Fruit fly (Drosophila melanogaster) whole organism, embryonic: ENCODE measurements around the gene yellow-b.

ENCODE experiments used
- Bgb ChIP-seq: fragments of 200-800 bp; sonication (Bioruptor generic); IDR thresholded peaks from 2 replicates; pipeline ENCODE4 v1.3.6; 2022; ENCODE audit warnings: missing biosample characterization, missing genetic modification characterization; ENCODE audit not compliant: partially characterized antibody
- Bteb2 ChIP-seq: fragments of 200-800 bp; sonication (Bioruptor generic); optimal IDR thresholded peaks from 2 replicates; lab custom pipeline; 2016; ENCODE audit warnings: missing biosample characterization, missing genetic modification characterization
- CG10366 ChIP-seq: fragments of 200-800 bp; sonication (Bioruptor generic); IDR thresholded peaks from 2 replicates; pipeline ENCODE4 v1.3.6; 2022; ENCODE audit warnings: missing biosample characterization, missing genetic modification characterization
- CG12391 ChIP-seq: fragments of 200-800 bp; sonication (Bioruptor generic); optimal IDR thresholded peaks from 3 replicates; lab custom pipeline; 2018; ENCODE audit warnings: missing biosample characterization, mild to moderate bottlenecking, missing genetic modification characterization, moderate library complexity
- CG13424 ChIP-seq: fragments of 200-800 bp; sonication (Bioruptor generic); optimal IDR thresholded peaks from 2 replicates; lab custom pipeline; 2019; ENCODE audit warnings: missing biosample characterization, mild to moderate bottlenecking, missing genetic modification characterization, moderate library complexity
- CG13624 ChIP-seq: fragments of 200-800 bp; sonication (Bioruptor generic); optimal IDR thresholded peaks from 2 replicates; lab custom pipeline; 2016; ENCODE audit warnings: missing biosample characterization, missing genetic modification characterization
- CG14710 ChIP-seq: fragments of 200-800 bp; sonication (Bioruptor generic); optimal IDR thresholded peaks from 3 replicates; lab custom pipeline; 2019; ENCODE audit warnings: missing biosample characterization, mild to moderate bottlenecking, missing genetic modification characterization, moderate library complexity
- CG15601 ChIP-seq: fragments of 200-800 bp; sonication (Bioruptor generic); optimal IDR thresholded peaks from 3 replicates; lab custom pipeline; 2019; ENCODE audit warnings: missing biosample characterization, mild to moderate bottlenecking, missing genetic modification characterization, moderate library complexity
- CG18262 ChIP-seq: fragments of 200-800 bp; optimal IDR thresholded peaks from 3 replicates; lab custom pipeline; 2019; ENCODE audit warnings: missing biosample characterization, mild to moderate bottlenecking, missing genetic modification characterization, moderate library complexity
- CG3281 ChIP-seq: fragments of 200-800 bp; sonication (Bioruptor generic); optimal IDR thresholded peaks from 3 replicates; lab custom pipeline; 2017; ENCODE audit warnings: missing biosample characterization, mild to moderate bottlenecking, missing genetic modification characterization
- CG34224 ChIP-seq: fragments of 200-800 bp; sonication (Bioruptor generic); IDR thresholded peaks from 3 replicates; pipeline ENCODE4 v1.3.6; 2022; ENCODE audit warnings: missing biosample characterization, missing genetic modification characterization; ENCODE audit not compliant: partially characterized antibody
- CG34422 ChIP-seq: fragments of 200-800 bp; sonication (Bioruptor generic); IDR thresholded peaks from 3 replicates; pipeline ENCODE4 v1.3.6; 2022; ENCODE audit warnings: missing biosample characterization, missing genetic modification characterization
- CG3726 ChIP-seq: fragments of 200-800 bp; sonication (Bioruptor generic); IDR thresholded peaks from 3 replicates; pipeline ENCODE4, ENCODE4 v1.3.6; 2022; ENCODE audit warnings: missing biosample characterization, missing genetic modification characterization
- CG4617 ChIP-seq: fragments of 200-800 bp; sonication (Bioruptor generic); optimal IDR thresholded peaks from 3 replicates; lab custom pipeline; 2016; ENCODE audit warnings: missing biosample characterization, missing genetic modification characterization, borderline replicate concordance
- CG7839 ChIP-seq: fragments of 200-800 bp; sonication (Bioruptor generic); optimal IDR thresholded peaks from 3 replicates; lab custom pipeline; 2018; ENCODE audit warnings: missing biosample characterization, mild to moderate bottlenecking, missing genetic modification characterization, moderate library complexity
- CG8089 ChIP-seq: fragments of 200-800 bp; sonication (Bioruptor generic); optimal IDR thresholded peaks from 3 replicates; lab custom pipeline; 2016; ENCODE audit warnings: missing biosample characterization, missing genetic modification characterization
- CG8388 ChIP-seq: fragments of 200-800 bp; sonication (Bioruptor generic); optimal IDR thresholded peaks from 2 replicates; lab custom pipeline; 2019; ENCODE audit warnings: missing biosample characterization, mild to moderate bottlenecking, missing genetic modification characterization, moderate library complexity
- CG9215 ChIP-seq: fragments of 200-800 bp; sonication (Bioruptor generic); IDR thresholded peaks from 2 replicates; pipeline ENCODE4 v1.3.6; 2022; ENCODE audit warnings: missing biosample characterization, missing genetic modification characterization
- CG9609 ChIP-seq: fragments of 200-800 bp; sonication (Bioruptor generic); optimal IDR thresholded peaks from 3 replicates; lab custom pipeline; 2016; ENCODE audit warnings: missing biosample characterization, missing genetic modification characterization
- CHES-1-like ChIP-seq: fragments of 200-800 bp; sonication (Bioruptor generic); optimal IDR thresholded peaks from 2 replicates; lab custom pipeline; 2016; ENCODE audit warnings: missing biosample characterization, missing genetic modification characterization
- D19A ChIP-seq: fragments of 200-800 bp; optimal IDR thresholded peaks from 3 replicates; lab custom pipeline; 2019; ENCODE audit warnings: missing biosample characterization, mild to moderate bottlenecking, missing genetic modification characterization, moderate library complexity
- Drgx ChIP-seq: fragments of 200-800 bp; sonication (Bioruptor generic); IDR thresholded peaks from 2 replicates; pipeline ENCODE4 v1.3.6; 2022; ENCODE audit warnings: missing biosample characterization, missing genetic modification characterization
- Hey ChIP-seq: fragments of 200-800 bp; sonication (Bioruptor generic); optimal IDR thresholded peaks from 3 replicates; lab custom pipeline; 2018; ENCODE audit warnings: missing biosample characterization, mild to moderate bottlenecking, missing genetic modification characterization
- HmgZ ChIP-seq: fragments of 200-800 bp; sonication (Bioruptor generic); optimal IDR thresholded peaks from 2 replicates; lab custom pipeline; 2018; ENCODE audit warnings: missing biosample characterization, mild to moderate bottlenecking, missing genetic modification characterization
- MBD-R2 ChIP-seq: fragments of 200-800 bp; sonication (Bioruptor generic); IDR thresholded peaks from 2 replicates; pipeline ENCODE4 v1.3.6; 2022; ENCODE audit warnings: missing biosample characterization, missing genetic modification characterization
- Opbp ChIP-seq: fragments of 200-800 bp; sonication (Bioruptor generic); IDR thresholded peaks from 3 replicates; pipeline ENCODE4 v1.3.6; 2022; ENCODE audit warnings: missing biosample characterization, missing genetic modification characterization; ENCODE audit not compliant: partially characterized antibody
- PHDP ChIP-seq: fragments of 200-800 bp; sonication (Bioruptor generic); optimal IDR thresholded peaks from 3 replicates; lab custom pipeline; 2018; ENCODE audit warnings: missing biosample characterization, mild to moderate bottlenecking, missing genetic modification characterization, moderate library complexity
- Rfx ChIP-seq: fragments of 200-800 bp; sonication (Bioruptor generic); IDR thresholded peaks from 2 replicates; pipeline ENCODE4 v1.3.6; 2022; ENCODE audit warnings: missing biosample characterization, missing genetic modification characterization
- Spps ChIP-seq: fragments of 200-800 bp; sonication (Bioruptor generic); optimal IDR thresholded peaks from 2 replicates; lab custom pipeline; 2018; ENCODE audit warnings: missing biosample characterization, mild to moderate bottlenecking, missing genetic modification characterization
- cas ChIP-seq: fragments of 200-800 bp; sonication (Bioruptor generic); IDR thresholded peaks from 2 replicates; pipeline ENCODE4 v1.3.6; 2022; ENCODE audit warnings: missing biosample characterization, missing genetic modification characterization
- chn ChIP-seq: fragments of 200-800 bp; sonication (Bioruptor generic); optimal IDR thresholded peaks from 2 replicates; lab custom pipeline; 2016; ENCODE audit warnings: missing biosample characterization, missing genetic modification characterization
- da ChIP-seq: fragments of 200-800 bp; sonication (Bioruptor generic); optimal IDR thresholded peaks from 2 replicates; lab custom pipeline; 2016; ENCODE audit warnings: missing biosample characterization, missing genetic modification characterization
- dm ChIP-seq: fragments of 200-800 bp; sonication (Bioruptor generic); optimal IDR thresholded peaks from 3 replicates; lab custom pipeline; 2016; ENCODE audit warnings: missing biosample characterization, missing genetic modification characterization
- gem ChIP-seq: fragments of 200-800 bp; sonication (Bioruptor generic); optimal IDR thresholded peaks from 2 replicates; lab custom pipeline; 2019; ENCODE audit warnings: missing biosample characterization, mild to moderate bottlenecking, missing genetic modification characterization, moderate library complexity
- gt ChIP-seq: fragments of 200-800 bp; sonication (Bioruptor generic); IDR thresholded peaks from 2 replicates; pipeline ENCODE4 v1.3.6; 2022; ENCODE audit warnings: missing biosample characterization, missing genetic modification characterization
- insv ChIP-seq, 2 experiments: fragments of 200-800 bp; sonication (Bioruptor generic); optimal IDR thresholded peaks; 3 replicates each; lab custom pipeline; 2016 to 2018; ENCODE audit warnings: missing biosample characterization in 2 of 2, missing genetic modification characterization in 2 of 2
- lola ChIP-seq, 3 experiments: fragments of >200 bp in 2 of 3; fragments of 200-800 bp in 1 of 3; sonication (Bioruptor generic) in 1 of 3; optimal IDR thresholded peaks; 2 replicates each; lab custom pipeline; 2017 to 2019; ENCODE audit warnings: missing biosample characterization in 3 of 3, missing genetic modification characterization in 3 of 3, mild to moderate bottlenecking in 1 of 3, moderate library complexity in 1 of 3
- luna ChIP-seq: fragments of 200-800 bp; sonication (Bioruptor generic); optimal IDR thresholded peaks from 2 replicates; lab custom pipeline; 2016; ENCODE audit warnings: missing biosample characterization, missing genetic modification characterization
- mirr ChIP-seq: fragments of 200-800 bp; sonication (Bioruptor generic); optimal IDR thresholded peaks from 3 replicates; lab custom pipeline; 2018; ENCODE audit warnings: missing biosample characterization, mild to moderate bottlenecking, missing genetic modification characterization
- pb ChIP-seq: fragments of 200-800 bp; sonication (Bioruptor generic); optimal IDR thresholded peaks from 3 replicates; lab custom pipeline; 2016; ENCODE audit warnings: missing biosample characterization, missing genetic modification characterization
- pho ChIP-seq: fragments of 200-800 bp; sonication (Bioruptor generic); optimal IDR thresholded peaks from 2 replicates; lab custom pipeline; 2016; ENCODE audit warnings: missing biosample characterization, missing genetic modification characterization
- pzg ChIP-seq: fragments of 200-800 bp; sonication (Bioruptor generic); optimal IDR thresholded peaks from 3 replicates; lab custom pipeline; 2018; ENCODE audit warnings: missing biosample characterization, mild to moderate bottlenecking, missing genetic modification characterization, moderate library complexity
- salm ChIP-seq: fragments of 200-800 bp; sonication (Bioruptor generic); optimal IDR thresholded peaks from 2 replicates; lab custom pipeline; 2018; ENCODE audit warnings: missing biosample characterization, mild to moderate bottlenecking, missing genetic modification characterization
- sens-2 ChIP-seq: fragments of 200-800 bp; sonication (Bioruptor generic); IDR thresholded peaks from 2 replicates; pipeline ENCODE4 v1.3.6; 2022; ENCODE audit warnings: missing biosample characterization, missing genetic modification characterization
- tin ChIP-seq: fragments of 200-800 bp; sonication (Bioruptor generic); optimal IDR thresholded peaks from 3 replicates; lab custom pipeline; 2016; ENCODE audit warnings: missing biosample characterization, missing genetic modification characterization
- ttk ChIP-seq: fragments of 200-800 bp; sonication (Bioruptor generic); IDR thresholded peaks from 2 replicates; pipeline ENCODE4 v2.1.2; 2022; ENCODE audit warnings: missing biosample characterization, missing genetic modification characterization
- tup ChIP-seq: fragments of 200-800 bp; sonication (Bioruptor generic); optimal IDR thresholded peaks from 2 replicates; lab custom pipeline; 2016; ENCODE audit warnings: missing biosample characterization, mild to moderate bottlenecking, missing genetic modification characterization, moderate library complexity
- vvl ChIP-seq: fragments of 200-800 bp; sonication (Bioruptor generic); IDR thresholded peaks from 2 replicates; pipeline ENCODE4 v1.3.6; 2022; ENCODE audit warnings: missing biosample characterization, missing genetic modification characterization
- zf30C ChIP-seq: fragments of 200-800 bp; sonication (Bioruptor generic); optimal IDR thresholded peaks from 3 replicates; lab custom pipeline; 2018; ENCODE audit warnings: missing biosample characterization, mild to moderate bottlenecking, missing genetic modification characterization

The yellow-b gene

dm6 chr2L:16743055-16743805 lies 10.9 kb upstream of the yellow-b start, which contains the start of the genes LSm7 and BuGZ (continued):
- TF ChIP-seq luna (GFP tag; lab: Kevin White, UChicago): no peak
- peak; percentile 43; the same call in 1 of the 2 replicates for TF ChIP-seq Bgb (GFP tag; lab: Robert Waterston, UW)
- no peak for TF ChIP-seq gem (tag; lab: Kevin White, UChicago)
- TF ChIP-seq HmgZ: no peak
- TF ChIP-seq CG34224 (GFP tag; lab: Robert Waterston, UW): peak; percentile 42; the same call in 2 of the 3 replicates
- peak in 1 of 2 experiments; percentile 42 for TF ChIP-seq insv (GFP tag; optimal IDR thresholded peaks at IDR 0.05; lab: Kevin White, UChicago)
- TF ChIP-seq vvl (GFP tag; lab: Robert Waterston, UW): peak; percentile 44; the same call in 1 of the 2 replicates
- peak; percentile 57 for TF ChIP-seq CG13424
- no peak for TF ChIP-seq Drgx (GFP tag; lab: Robert Waterston, UW)
- TF ChIP-seq CG18262: peak; percentile 63
- no peak for TF ChIP-seq CG8089 (GFP tag; lab: Kevin White, UChicago)
- TF ChIP-seq CG13624 (GFP tag; lab: Kevin White, UChicago): peak; percentile 34
- no peak for TF ChIP-seq Hey
- no peak for TF ChIP-seq CHES-1-like (GFP tag; lab: Kevin White, UChicago)
- TF ChIP-seq zf30C (GFP tag; lab: Kevin White, UChicago): no peak
- peak in 1 of 3 experiments; percentile 33 for TF ChIP-seq lola (GFP tag; optimal IDR thresholded peaks at IDR 0.05; lab: Kevin White, UChicago)
- TF ChIP-seq tin (GFP tag; lab: Kevin White, UChicago): peak; percentile 55
- TF ChIP-seq salm: peak; percentile 3
- peak; percentile 74 for TF ChIP-seq MBD-R2 (GFP tag; lab: Robert Waterston, UW)
- TF ChIP-seq CG12391 (tag; lab: Kevin White, UChicago): no peak
- no peak for TF ChIP-seq Spps (tag; lab: Kevin White, UChicago)
- TF ChIP-seq dm: peak; percentile 14
- TF ChIP-seq da (GFP tag; lab: Kevin White, UChicago): no peak
- no peak for TF ChIP-seq Bteb2 (GFP tag; lab: Kevin White, UChicago)
- peak; percentile 37; the same call in 1 of the 3 replicates for TF ChIP-seq Opbp (GFP tag; lab: Robert Waterston, UW)
- TF ChIP-seq CG7839 (tag; lab: Kevin White, UChicago): no peak
- no peak for TF ChIP-seq D19A (tag; lab: Kevin White, UChicago)
- TF ChIP-seq pho: no peak
- TF ChIP-seq sens-2 (GFP tag; lab: Robert Waterston, UW): no peak
- TF ChIP-seq mirr: no peak
- TF ChIP-seq CG34422: peak; percentile 22; the same call in 1 of the 3 replicates
- TF ChIP-seq CG8388 (GFP tag; lab: Kevin White, UChicago): peak; percentile 36
- TF ChIP-seq chn (GFP tag; lab: Kevin White, UChicago): peak; percentile 10
- TF ChIP-seq pb (GFP tag; lab: Kevin White, UChicago): no peak
- no peak for TF ChIP-seq CG10366
- no peak for TF ChIP-seq ttk (GFP tag; lab: Robert Waterston, UW)
- no peak for TF ChIP-seq gt (GFP tag; lab: Robert Waterston, UW)
- TF ChIP-seq CG15601 (tag; lab: Kevin White, UChicago): peak; percentile 62
- TF ChIP-seq CG9609 (GFP tag; lab: Kevin White, UChicago): no peak
- TF ChIP-seq CG4617: peak; percentile 51
- no peak for TF ChIP-seq CG3281 (GFP tag; lab: Kevin White, UChicago)
- TF ChIP-seq CG14710 (tag; lab: Kevin White, UChicago): peak; percentile 82
- no peak for TF ChIP-seq tup (GFP tag; lab: Kevin White, UChicago)
- TF ChIP-seq cas: no peak
- no peak for TF ChIP-seq PHDP (tag; lab: Kevin White, UChicago)
- TF ChIP-seq pzg (GFP tag; lab: Kevin White, UChicago): peak; percentile 65
- peak; percentile 59 for TF ChIP-seq Rfx (GFP tag; lab: Robert Waterston, UW)
- TF ChIP-seq CG9215: no peak
- TF ChIP-seq CG3726 (GFP tag; lab: Robert Waterston, UW): no peak
